Fruit fly (Drosophila melanogaster) whole organism, wandering third instar larva: Measurements from ENCODE around the gene plh.

Experiments
- HLH106 ChIP-seq: fragments of 200-800 bp; optimal IDR thresholded peaks from 3 replicates; lab custom pipeline; 2019; ENCODE audit warnings: missing biosample characterization, mild to moderate bottlenecking, missing genetic modification characterization, moderate library complexity
- N ChIP-seq: fragments of >200 bp; optimal IDR thresholded peaks from 2 replicates; lab custom pipeline; 2018; ENCODE audit warnings: missing biosample characterization, missing external identifiers, missing genetic modification characterization
- brk ChIP-seq: fragments of 200-800 bp; sonication (Bioruptor generic); optimal IDR thresholded peaks from 2 replicates; lab custom pipeline; 2016; ENCODE audit warnings: missing biosample characterization, mild to moderate bottlenecking, missing genetic modification characterization
- fru ChIP-seq: fragments of 200-800 bp; sonication (Bioruptor generic); optimal IDR thresholded peaks from 3 replicates; lab custom pipeline; 2016; ENCODE audit warnings: missing biosample characterization, mild to moderate bottlenecking, missing genetic modification characterization
- pan ChIP-seq: fragments of >200 bp; optimal IDR thresholded peaks from 2 replicates; lab custom pipeline; 2017
- psq ChIP-seq: fragments of 200-800 bp; sonication (Bioruptor generic); optimal IDR thresholded peaks from 3 replicates; lab custom pipeline; 2017; ENCODE audit warnings: missing biosample characterization, mild to moderate bottlenecking, missing genetic modification characterization, moderate library complexity
- sv ChIP-seq: fragments of 200-800 bp; sonication (Bioruptor generic); optimal IDR thresholded peaks from 3 replicates; lab custom pipeline; 2016; ENCODE audit warnings: missing biosample characterization, missing genetic modification characterization

- TF ChIP-seq sv (GFP tag; lab: Kevin White, UChicago) (no peak), psq (GFP tag; lab: Kevin White, UChicago) (no peak), fru (GFP tag; lab: Kevin White, UChicago) (no peak), N (GFP tag; lab: Kevin White, UChicago) (no peak), pan (lab: Kevin White, UChicago) (no peak), HLH106 (no peak), brk (GFP tag; lab: Kevin White, UChicago) (no peak)
Observed at dm6 chr3R:5059320-5059719, 48.5 kb upstream of the plh start.
